Fruit fly (Drosophila melanogaster): Measurements from ENCODE around the gene CG8664.

The CG8664 gene

dm6 chrX:17298900-17299836 lies 16.6 kb upstream of the CG8664 start (continued):
- no peak for TF ChIP-seq Vsx1 (GFP tag; optimal IDR thresholded peaks at IDR 0.05)
- TF ChIP-seq CG18011 (GFP tag; optimal IDR thresholded peaks at IDR 0.05), result peak; percentile 29
- TF ChIP-seq Fer1 (GFP tag; optimal IDR thresholded peaks at IDR 0.05), result peak; percentile 81
- TF ChIP-seq CG7928 (GFP tag; optimal IDR thresholded peaks at IDR 0.05), result peak; percentile 3
- TF ChIP-seq Mes4 (GFP tag; optimal IDR thresholded peaks at IDR 0.05), result peak; percentile 25
- no peak; the same call in 1 of the 2 replicates for TF ChIP-seq CG11696 (GFP tag; IDR thresholded peaks at IDR 0.05)
- 0 out of 3 replicates have a peak, but pooled peaks have one; percentile 51 for TF ChIP-seq ase (GFP tag; IDR thresholded peaks at IDR 0.05)
- TF ChIP-seq exex (tag; optimal IDR thresholded peaks at IDR 0.05), result peak; percentile 22
- TF ChIP-seq cato (GFP tag; optimal IDR thresholded peaks at IDR 0.05; ENCODE audit: borderline replicate concordance), result peak; percentile 30
- peak; percentile 84 for TF ChIP-seq dysf (GFP tag; IDR thresholded peaks at IDR 0.05)
- peak; percentile 68 for TF ChIP-seq CG13296 (GFP tag; optimal IDR thresholded peaks at IDR 0.05)
- TF ChIP-seq CoRest (tag; optimal IDR thresholded peaks at IDR 0.05), result peak; percentile 75
- TF ChIP-seq Hr51 (GFP tag; optimal IDR thresholded peaks at IDR 0.05), result peak; percentile 64 to 78
- no peak for TF ChIP-seq trh (GFP tag; optimal IDR thresholded peaks at IDR 0.05)
- TF ChIP-seq peb (GFP tag; IDR thresholded peaks at IDR 0.05), result no peak
- TF ChIP-seq Side (GFP tag; optimal IDR thresholded peaks at IDR 0.05), result peak; percentile 66
- TF ChIP-seq CG11085 (GFP tag; IDR thresholded peaks at IDR 0.05), result peak; percentile 30; the same call in 1 of the 2 replicates
- peak; percentile 90 for TF ChIP-seq sens (GFP tag)
- TF ChIP-seq CG6683 (GFP tag; optimal IDR thresholded peaks at IDR 0.05), result peak; percentile 43
- peak; percentile 67 for TF ChIP-seq CG18619 (GFP tag; optimal IDR thresholded peaks at IDR 0.05)
- TF ChIP-seq Oaz (GFP tag; IDR thresholded peaks at IDR 0.05), result peak; percentile 54; the same call in 1 of the 2 replicates
- peak; percentile 55 for TF ChIP-seq sisA (GFP tag; IDR thresholded peaks at IDR 0.05)
- no peak for TF ChIP-seq hkb (optimal IDR thresholded peaks at IDR 0.05)
- peak; percentile 60 for TF ChIP-seq hkb (GFP tag; IDR thresholded peaks at IDR 0.05)
- peak; percentile 62 for TF ChIP-seq stc (GFP tag; IDR thresholded peaks at IDR 0.05)
- TF ChIP-seq CG8924 (tag; optimal IDR thresholded peaks at IDR 0.05), result peak; percentile 68
- TF ChIP-seq HmgZ (tag; optimal IDR thresholded peaks at IDR 0.05), result peak; percentile 63
- TF ChIP-seq CG3847 (GFP tag; IDR thresholded peaks at IDR 0.05), result peak; percentile 68
- no peak for TF ChIP-seq Doc2 (GFP tag; IDR thresholded peaks at IDR 0.05)
- 0 out of 2 replicates have a peak, but pooled peaks have one; percentile 21 for TF ChIP-seq ap (GFP tag; IDR thresholded peaks at IDR 0.05)
- TF ChIP-seq Kr (GFP tag; optimal IDR thresholded peaks at IDR 0.05), result no peak
- no peak for TF ChIP-seq CG8290 (GFP tag; optimal IDR thresholded peaks at IDR 0.05)
- TF ChIP-seq CG8290 (tag; optimal IDR thresholded peaks at IDR 0.05), result peak in 1 of 2 experiments; percentile 84
- peak; percentile 59 for TF ChIP-seq fd96Cb (tag; optimal IDR thresholded peaks at IDR 0.05)
- TF ChIP-seq h (optimal IDR thresholded peaks at IDR 0.05), result no peak
- peak; percentile 35 for TF ChIP-seq Hr3 (GFP tag; optimal IDR thresholded peaks at IDR 0.05)
- TF ChIP-seq sens-2 (GFP tag; IDR thresholded peaks at IDR 0.05), result no peak
- TF ChIP-seq aop (GFP tag; IDR thresholded peaks at IDR 0.05), result no peak
- TF ChIP-seq jigr1 (GFP tag; IDR thresholded peaks at IDR 0.05), result 0 out of 3 replicates have a peak, but pooled peaks have one; percentile 21
- TF ChIP-seq bigmax (GFP tag; optimal IDR thresholded peaks at IDR 0.05), result no peak
- TF ChIP-seq Hmr (GFP tag; optimal IDR thresholded peaks at IDR 0.05), result peak; percentile 72
- TF ChIP-seq repo (GFP tag; optimal IDR thresholded peaks at IDR 0.05), result no peak
- TF ChIP-seq CHES-1-like (GFP tag; optimal IDR thresholded peaks at IDR 0.05), result peak; percentile 52
- TF ChIP-seq CG7963 (GFP tag; IDR thresholded peaks at IDR 0.05; ENCODE audit: partially characterized antibody), result no peak
- TF ChIP-seq bab2 (GFP tag; optimal IDR thresholded peaks at IDR 0.05), result peak; percentile 60
- TF ChIP-seq CG5180 (GFP tag; optimal IDR thresholded peaks at IDR 0.05), result peak; percentile 39
- TF ChIP-seq CG4282 (GFP tag; optimal IDR thresholded peaks at IDR 0.05), result peak; percentile 60
- no peak for TF ChIP-seq Sry-δ (GFP tag; optimal IDR thresholded peaks at IDR 0.05)
- peak; percentile 25 for TF ChIP-seq slp2 (GFP tag; optimal IDR thresholded peaks at IDR 0.05)
- TF ChIP-seq lbe (GFP tag; optimal IDR thresholded peaks at IDR 0.05), result peak; percentile 8
